Fruit fly (Drosophila melanogaster) whole organism, embryonic: Measurements from ENCODE around the gene mRpL39.
A peak's percentile ranks its signal among the peaks of the same experiment; 100 is the strongest.

Experiments used
- Bgb ChIP-seq: fragments of 200-800 bp; sonication (Bioruptor generic); IDR thresholded peaks from 2 replicates; pipeline ENCODE4 v1.3.6; 2022; ENCODE audit warnings: missing biosample characterization, missing genetic modification characterization; ENCODE audit not compliant: partially characterized antibody
- CG10209 ChIP-seq: fragments of 200-800 bp; sonication (Bioruptor generic); optimal IDR thresholded peaks from 3 replicates; lab custom pipeline; 2017; ENCODE audit warnings: missing biosample characterization, mild to moderate bottlenecking, missing genetic modification characterization, missing genetic modification reagents
- CG10267 ChIP-seq: fragments of 200-800 bp; sonication (Bioruptor generic); optimal IDR thresholded peaks from 2 replicates; lab custom pipeline; 2018; ENCODE audit warnings: missing biosample characterization, mild to moderate bottlenecking, missing genetic modification characterization, moderate library complexity
- CG10462 ChIP-seq: fragments of 200-800 bp; sonication (Bioruptor generic); optimal IDR thresholded peaks from 2 replicates; lab custom pipeline; 2016; ENCODE audit warnings: missing biosample characterization, missing genetic modification characterization
- CG10979 ChIP-seq: fragments of 200-800 bp; sonication (Bioruptor generic); optimal IDR thresholded peaks from 2 replicates; lab custom pipeline; 2018; ENCODE audit warnings: missing biosample characterization, mild to moderate bottlenecking, missing genetic modification characterization, moderate library complexity
- CG12219 ChIP-seq: fragments of 200-800 bp; sonication (Bioruptor generic); optimal IDR thresholded peaks from 3 replicates; lab custom pipeline; 2018; ENCODE audit warnings: missing biosample characterization, mild to moderate bottlenecking, missing genetic modification characterization
- CG12391 ChIP-seq: fragments of 200-800 bp; sonication (Bioruptor generic); optimal IDR thresholded peaks from 3 replicates; lab custom pipeline; 2018; ENCODE audit warnings: missing biosample characterization, mild to moderate bottlenecking, missing genetic modification characterization, moderate library complexity
- CG13624 ChIP-seq: fragments of 200-800 bp; sonication (Bioruptor generic); optimal IDR thresholded peaks from 2 replicates; lab custom pipeline; 2016; ENCODE audit warnings: missing biosample characterization, missing genetic modification characterization
- CG14050 ChIP-seq: fragments of 200-800 bp; sonication (Bioruptor generic); IDR thresholded peaks from 3 replicates; pipeline ENCODE4 v1.3.6; 2022; ENCODE audit warnings: missing biosample characterization, missing genetic modification characterization
- CG15479 ChIP-seq: fragments of 200-800 bp; sonication (Bioruptor generic); optimal IDR thresholded peaks from 3 replicates; lab custom pipeline; 2019; ENCODE audit warnings: missing biosample characterization, mild to moderate bottlenecking, missing genetic modification characterization, moderate library complexity
- CG15696 ChIP-seq: fragments of 200-800 bp; sonication (Bioruptor generic); optimal IDR thresholded peaks from 2 replicates; lab custom pipeline; 2019; ENCODE audit warnings: missing biosample characterization, mild to moderate bottlenecking, missing genetic modification characterization, moderate library complexity
- CG16779 ChIP-seq: fragments of 200-800 bp; sonication (Bioruptor generic); IDR thresholded peaks from 2 replicates; pipeline ENCODE4 v1.3.6; 2022; ENCODE audit warnings: missing biosample characterization, missing genetic modification characterization
- CG17328 ChIP-seq: fragments of 200-800 bp; sonication (Bioruptor generic); IDR thresholded peaks from 2 replicates; pipeline ENCODE4 v1.3.6; 2022; ENCODE audit warnings: missing biosample characterization, missing genetic modification characterization
- CG17361 ChIP-seq: fragments of 200-800 bp; sonication (Bioruptor generic); IDR thresholded peaks from 3 replicates; pipeline ENCODE4 v1.3.6; 2022; ENCODE audit warnings: missing biosample characterization, missing genetic modification characterization
- CG17829 ChIP-seq: fragments of 200-800 bp; optimal IDR thresholded peaks from 2 replicates; lab custom pipeline; 2019; ENCODE audit warnings: missing biosample characterization, mild to moderate bottlenecking, missing genetic modification characterization, moderate library complexity
- CG18262 ChIP-seq: fragments of 200-800 bp; optimal IDR thresholded peaks from 3 replicates; lab custom pipeline; 2019; ENCODE audit warnings: missing biosample characterization, mild to moderate bottlenecking, missing genetic modification characterization, moderate library complexity
- CG1832 ChIP-seq: fragments of 200-800 bp; sonication (Bioruptor generic); optimal IDR thresholded peaks from 2 replicates; lab custom pipeline; 2017; ENCODE audit warnings: missing biosample characterization, mild to moderate bottlenecking, missing genetic modification characterization, inconsistent platforms
- CG30020 ChIP-seq: fragments of 200-800 bp; optimal IDR thresholded peaks from 2 replicates; lab custom pipeline; 2019; ENCODE audit warnings: missing biosample characterization, mild to moderate bottlenecking, missing genetic modification characterization, moderate library complexity
- CG31441 ChIP-seq: fragments of 200-800 bp; sonication (Bioruptor generic); IDR thresholded peaks from 2 replicates; pipeline ENCODE4 v1.3.6; 2022; ENCODE audit warnings: missing biosample characterization, missing genetic modification characterization
- CG33557 ChIP-seq: fragments of 200-800 bp; sonication (Bioruptor generic); optimal IDR thresholded peaks from 2 replicates; lab custom pipeline; 2019; ENCODE audit warnings: missing biosample characterization, mild to moderate bottlenecking, missing genetic modification characterization, moderate library complexity
- CG4282 ChIP-seq: fragments of 200-800 bp; sonication (Bioruptor generic); optimal IDR thresholded peaks from 2 replicates; lab custom pipeline; 2016; ENCODE audit warnings: missing biosample characterization, missing genetic modification characterization
- CG4854 ChIP-seq: fragments of 200-800 bp; sonication (Bioruptor generic); optimal IDR thresholded peaks from 2 replicates; lab custom pipeline; 2016; ENCODE audit warnings: missing biosample characterization, missing genetic modification characterization, inconsistent platforms
- CG6254 ChIP-seq: fragments of 200-800 bp; sonication (Bioruptor generic); optimal IDR thresholded peaks from 3 replicates; lab custom pipeline; 2017; ENCODE audit warnings: mild to moderate bottlenecking, missing biosample characterization, missing genetic modification reagents, missing genetic modification characterization
- CG7839 ChIP-seq: fragments of 200-800 bp; sonication (Bioruptor generic); optimal IDR thresholded peaks from 3 replicates; lab custom pipeline; 2018; ENCODE audit warnings: missing biosample characterization, mild to moderate bottlenecking, missing genetic modification characterization, moderate library complexity
- CG8924 ChIP-seq: fragments of 200-800 bp; optimal IDR thresholded peaks from 3 replicates; lab custom pipeline; 2019; ENCODE audit warnings: missing biosample characterization, mild to moderate bottlenecking, missing genetic modification characterization, moderate library complexity
- CoRest ChIP-seq: fragments of 200-800 bp; sonication (Bioruptor generic); optimal IDR thresholded peaks from 3 replicates; lab custom pipeline; 2018; ENCODE audit warnings: missing biosample characterization, mild to moderate bottlenecking, missing genetic modification characterization, moderate library complexity
- D19A ChIP-seq: fragments of 200-800 bp; optimal IDR thresholded peaks from 3 replicates; lab custom pipeline; 2019; ENCODE audit warnings: missing biosample characterization, mild to moderate bottlenecking, missing genetic modification characterization, moderate library complexity
- Dref ChIP-seq: fragments of 200-800 bp; sonication (Bioruptor generic); IDR thresholded peaks from 2 replicates; pipeline ENCODE4 v1.3.6; 2022; ENCODE audit warnings: missing biosample characterization, missing genetic modification characterization
- Nf-YB ChIP-seq: fragments of 200-800 bp; sonication (Bioruptor generic); optimal IDR thresholded peaks from 3 replicates; lab custom pipeline; 2019; ENCODE audit warnings: missing biosample characterization, mild to moderate bottlenecking, missing genetic modification characterization, moderate library complexity
- Side ChIP-seq: fragments of 200-800 bp; sonication (Bioruptor generic); optimal IDR thresholded peaks from 2 replicates; lab custom pipeline; 2016; ENCODE audit warnings: missing biosample characterization, missing genetic modification characterization
- Sox100B ChIP-seq: fragments of 200-800 bp; sonication (Bioruptor generic); optimal IDR thresholded peaks from 3 replicates; lab custom pipeline; 2018; ENCODE audit warnings: missing biosample characterization, mild to moderate bottlenecking, missing genetic modification characterization
- Ssrp ChIP-seq: fragments of 200-800 bp; sonication (Bioruptor generic); optimal IDR thresholded peaks from 2 replicates; lab custom pipeline; 2018; ENCODE audit warnings: missing biosample characterization, mild to moderate bottlenecking, missing genetic modification characterization, moderate library complexity
- Xrp1 ChIP-seq: fragments of 200-800 bp; sonication (Bioruptor generic); IDR thresholded peaks from 2 replicates; pipeline ENCODE4 v1.3.6; 2022; ENCODE audit warnings: missing biosample characterization, missing genetic modification characterization
- ac ChIP-seq: fragments of 200-800 bp; sonication (Bioruptor generic); optimal IDR thresholded peaks from 3 replicates; lab custom pipeline; 2017; ENCODE audit warnings: missing biosample characterization, mild to moderate bottlenecking, missing genetic modification characterization
- ato ChIP-seq: fragments of 200-800 bp; sonication (Bioruptor generic); IDR thresholded peaks from 2 replicates; pipeline ENCODE4 v1.3.6; 2022; ENCODE audit warnings: missing biosample characterization, missing genetic modification characterization; ENCODE audit not compliant: partially characterized antibody
- bsh ChIP-seq, 2 experiments: fragments of 200-800 bp; sonication (Bioruptor generic); optimal IDR thresholded peaks; 2 replicates each; lab custom pipeline; 2017 to 2018; ENCODE audit warnings: mild to moderate bottlenecking in 2 of 2, missing biosample characterization in 2 of 2, missing genetic modification characterization in 2 of 2, moderate library complexity in 1 of 2
- crc ChIP-seq: fragments of 200-800 bp; sonication (Bioruptor generic); optimal IDR thresholded peaks from 2 replicates; lab custom pipeline; 2016; ENCODE audit warnings: missing biosample characterization, missing genetic modification characterization
- dmrt11E ChIP-seq: fragments of 200-800 bp; sonication (Bioruptor generic); optimal IDR thresholded peaks from 3 replicates; lab custom pipeline; 2018; ENCODE audit warnings: missing biosample characterization, mild to moderate bottlenecking, missing genetic modification characterization, moderate library complexity
- fd102C ChIP-seq: fragments of 200-800 bp; sonication (Bioruptor generic); optimal IDR thresholded peaks from 2 replicates; lab custom pipeline; 2018; ENCODE audit warnings: missing biosample characterization, mild to moderate bottlenecking, missing genetic modification characterization, moderate library complexity
- fd96Cb ChIP-seq: fragments of 200-800 bp; sonication (Bioruptor generic); optimal IDR thresholded peaks from 2 replicates; lab custom pipeline; 2018; ENCODE audit warnings: missing biosample characterization, mild to moderate bottlenecking, missing genetic modification characterization, moderate library complexity
- grau ChIP-seq: fragments of 200-800 bp; optimal IDR thresholded peaks from 3 replicates; lab custom pipeline; 2019; ENCODE audit warnings: missing biosample characterization, mild to moderate bottlenecking, missing genetic modification characterization, moderate library complexity
- ind ChIP-seq: fragments of 200-800 bp; sonication (Bioruptor generic); optimal IDR thresholded peaks from 3 replicates; lab custom pipeline; 2016; ENCODE audit warnings: missing biosample characterization, missing genetic modification characterization
- mam ChIP-seq: fragments of 200-800 bp; sonication (Bioruptor generic); optimal IDR thresholded peaks from 3 replicates; lab custom pipeline; 2016; ENCODE audit warnings: missing biosample characterization, missing genetic modification characterization
- prd ChIP-seq, 3 experiments: fragments of >200 bp in 2 of 3; fragments of 200-800 bp in 1 of 3; sonication (Bioruptor generic) in 1 of 3; optimal IDR thresholded peaks in 2 of 3; IDR thresholded peaks in 1 of 3; 2 replicates in 2 of 3; 3 replicates in 1 of 3; pipeline versions ENCODE4 v1.3.6 to Lab custom; 2017 to 2022; ENCODE audit warnings: missing biosample characterization in 1 of 3, missing genetic modification characterization in 1 of 3
- sens ChIP-seq: fragments of 200-800 bp; sonication (Bioruptor generic); peaks from one replicate; lab custom pipeline; 2016; ENCODE audit warnings: missing biosample characterization, missing genetic modification characterization
- shn ChIP-seq: fragments of 200-800 bp; sonication (Bioruptor generic); optimal IDR thresholded peaks from 3 replicates; lab custom pipeline; 2016; ENCODE audit warnings: missing biosample characterization, missing genetic modification characterization
- unpg ChIP-seq: fragments of 200-800 bp; sonication (Bioruptor generic); optimal IDR thresholded peaks from 3 replicates; lab custom pipeline; 2018; ENCODE audit warnings: missing biosample characterization, mild to moderate bottlenecking, missing genetic modification characterization, moderate library complexity
- wdn ChIP-seq: fragments of 200-800 bp; sonication (Bioruptor generic); IDR thresholded peaks from 2 replicates; pipeline ENCODE4 v1.3.6; 2022; ENCODE audit warnings: missing biosample characterization, missing genetic modification characterization
- zen ChIP-seq: fragments of 200-800 bp; sonication (Bioruptor generic); optimal IDR thresholded peaks from 3 replicates; lab custom pipeline; 2018; ENCODE audit warnings: missing biosample characterization, mild to moderate bottlenecking, missing genetic modification characterization, moderate library complexity

mRpL39 gene

DNA sequence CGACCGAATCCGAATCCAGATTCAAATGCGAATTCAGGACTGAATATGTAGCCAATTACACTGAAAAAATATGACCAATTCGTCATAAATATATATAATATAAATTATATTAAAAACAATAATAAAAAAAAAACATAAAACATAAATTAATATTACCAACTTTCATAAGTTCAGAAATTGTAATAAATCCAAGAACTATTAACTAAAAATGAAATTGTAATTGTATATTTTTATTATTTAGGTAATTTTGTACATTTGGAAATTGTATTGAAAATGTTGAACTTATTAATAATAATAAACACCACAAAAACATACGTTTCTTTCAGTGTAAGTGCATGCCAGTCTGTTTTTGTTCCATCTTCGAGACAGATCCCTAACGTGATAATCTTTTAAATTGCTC is 38.4 kb downstream of the mRpL39 start (continued):
- TF ChIP-seq CG13624 (GFP tag; lab: Kevin White, UChicago) (no peak), CG17328 (GFP tag; lab: Robert Waterston, UW) (0 out of 2 replicates have a peak, but pooled peaks have one; percentile 47), ac (GFP tag; lab: Kevin White, UChicago) (peak; percentile 13), Dref (no peak), CG7839 (tag; lab: Kevin White, UChicago) (peak; percentile 39), sens (GFP tag; lab: Kevin White, UChicago) (peak; percentile 54), CG8924 (tag; lab: Kevin White, UChicago) (peak; percentile 49), CG15479 (peak; percentile 89), Bgb (GFP tag; lab: Robert Waterston, UW) (no peak), D19A (tag; lab: Kevin White, UChicago) (peak; percentile 52), CG33557 (GFP tag; lab: Kevin White, UChicago) (peak; percentile 61), CoRest (tag; lab: Kevin White, UChicago) (peak; percentile 35), fd102C (GFP tag; lab: Kevin White, UChicago) (peak; percentile 62), wdn (no peak), Ssrp (tag; lab: Kevin White, UChicago) (peak; percentile 46), CG30020 (tag; lab: Kevin White, UChicago) (peak; percentile 0), unpg (GFP tag; lab: Kevin White, UChicago) (peak; percentile 43), CG10979 (tag; lab: Kevin White, UChicago) (peak; percentile 81), Xrp1 (peak; percentile 59), CG10462 (GFP tag; lab: Kevin White, UChicago) (peak; percentile 7), CG4854 (GFP tag; lab: Kevin White, UChicago) (no peak), CG14050 (GFP tag; lab: Robert Waterston, UW) (no peak), CG15696 (peak; percentile 89), CG18262 (tag; lab: Kevin White, UChicago) (peak; percentile 87), CG4282 (GFP tag; lab: Kevin White, UChicago) (no peak), CG16779 (GFP tag; lab: Robert Waterston, UW) (no peak), CG12391 (tag; lab: Kevin White, UChicago) (peak; percentile 55), CG31441 (GFP tag; lab: Robert Waterston, UW) (peak; percentile 65), dmrt11E (tag; lab: Kevin White, UChicago) (peak; percentile 92), bsh (GFP tag; optimal IDR thresholded peaks at IDR 0.05; lab: Kevin White, UChicago) (peak in 1 of 2 experiments; percentile 10), Nf-YB (peak; percentile 41), ato (GFP tag; lab: Robert Waterston, UW) (no peak), Sox100B (GFP tag; lab: Kevin White, UChicago) (peak; percentile 19), CG1832 (GFP tag; lab: Kevin White, UChicago) (no peak), prd (optimal IDR thresholded peaks at IDR 0.05; lab: Kevin White, UChicago) (no peak), prd (GFP tag; IDR thresholded peaks at IDR 0.05; lab: Robert Waterston, UW) (peak; percentile 76), ind (GFP tag; lab: Kevin White, UChicago) (no peak), grau (peak; percentile 12), crc (GFP tag; lab: Kevin White, UChicago) (no peak), fd96Cb (tag; lab: Kevin White, UChicago) (peak; percentile 29), mam (no peak), CG10209 (GFP tag; lab: Kevin White, UChicago) (peak; percentile 45), CG17361 (GFP tag; lab: Robert Waterston, UW) (peak; percentile 87), CG17829 (tag; lab: Kevin White, UChicago) (peak; percentile 81), shn (GFP tag; lab: Kevin White, UChicago) (no peak), Side (GFP tag; lab: Kevin White, UChicago) (no peak), CG6254 (GFP tag; lab: Kevin White, UChicago) (peak; percentile 6), CG10267 (peak; percentile 70), zen (tag; lab: Kevin White, UChicago) (peak; percentile 82), CG12219 (GFP tag; lab: Kevin White, UChicago) (no peak)
